Fruit fly (Drosophila melanogaster) whole organism, embryonic: Measurements from ENCODE around the gene gammaTub37C.

ENCODE experiments used
- CG1024 ChIP-seq: fragments of 200-800 bp; sonication (Bioruptor generic); IDR thresholded peaks from 2 replicates; pipeline ENCODE4 v1.3.6; 2022; ENCODE audit warnings: missing biosample characterization, missing genetic modification characterization
- CG10321 ChIP-seq: fragments of 200-800 bp; sonication (Bioruptor generic); IDR thresholded peaks from 2 replicates; pipeline ENCODE4 v1.3.6; 2022; ENCODE audit warnings: missing biosample characterization, missing genetic modification characterization
- CG10462 ChIP-seq: fragments of 200-800 bp; sonication (Bioruptor generic); optimal IDR thresholded peaks from 2 replicates; lab custom pipeline; 2016; ENCODE audit warnings: missing biosample characterization, missing genetic modification characterization
- CG10654 ChIP-seq: fragments of 200-800 bp; sonication (Bioruptor generic); optimal IDR thresholded peaks from 2 replicates; lab custom pipeline; 2016; ENCODE audit warnings: missing biosample characterization, missing genetic modification characterization
- CG12942 ChIP-seq: fragments of 200-800 bp; sonication (Bioruptor generic); optimal IDR thresholded peaks from 3 replicates; lab custom pipeline; 2016; ENCODE audit warnings: missing biosample characterization, missing genetic modification characterization
- CG13775 ChIP-seq: fragments of 200-800 bp; sonication (Bioruptor generic); optimal IDR thresholded peaks from 3 replicates; lab custom pipeline; 2017; ENCODE audit warnings: missing biosample characterization, mild to moderate bottlenecking, missing genetic modification characterization
- CG15479 ChIP-seq: fragments of 200-800 bp; sonication (Bioruptor generic); optimal IDR thresholded peaks from 3 replicates; lab custom pipeline; 2019; ENCODE audit warnings: missing biosample characterization, mild to moderate bottlenecking, missing genetic modification characterization, moderate library complexity
- CG17359 ChIP-seq: fragments of 200-800 bp; sonication (Bioruptor generic); optimal IDR thresholded peaks from 3 replicates; lab custom pipeline; 2018; ENCODE audit warnings: missing biosample characterization, mild to moderate bottlenecking, missing genetic modification characterization, moderate library complexity
- CG18476 ChIP-seq: fragments of 200-800 bp; sonication (Bioruptor generic); optimal IDR thresholded peaks from 2 replicates; lab custom pipeline; 2016; ENCODE audit warnings: missing biosample characterization, mild to moderate bottlenecking, missing genetic modification characterization
- CG31441 ChIP-seq: fragments of 200-800 bp; sonication (Bioruptor generic); IDR thresholded peaks from 2 replicates; pipeline ENCODE4 v1.3.6; 2022; ENCODE audit warnings: missing biosample characterization, missing genetic modification characterization
- CG3163 ChIP-seq: fragments of 200-800 bp; sonication (Bioruptor generic); optimal IDR thresholded peaks from 3 replicates; lab custom pipeline; 2016; ENCODE audit warnings: missing biosample characterization, missing genetic modification characterization
- CG32532 ChIP-seq: fragments of 200-800 bp; sonication (Bioruptor generic); IDR thresholded peaks from 2 replicates; pipeline ENCODE4 v1.3.6; 2022; ENCODE audit warnings: missing biosample characterization, missing genetic modification characterization
- CG33213 ChIP-seq: fragments of 200-800 bp; sonication (Bioruptor generic); optimal IDR thresholded peaks from 3 replicates; lab custom pipeline; 2016; ENCODE audit warnings: missing biosample characterization, missing genetic modification characterization
- CG33557 ChIP-seq: fragments of 200-800 bp; sonication (Bioruptor generic); optimal IDR thresholded peaks from 2 replicates; lab custom pipeline; 2019; ENCODE audit warnings: missing biosample characterization, mild to moderate bottlenecking, missing genetic modification characterization, moderate library complexity
- CG3726 ChIP-seq: fragments of 200-800 bp; sonication (Bioruptor generic); IDR thresholded peaks from 3 replicates; pipeline ENCODE4, ENCODE4 v1.3.6; 2022; ENCODE audit warnings: missing biosample characterization, missing genetic modification characterization
- CG3995 ChIP-seq: fragments of 200-800 bp; sonication (Bioruptor generic); optimal IDR thresholded peaks from 3 replicates; lab custom pipeline; 2016; ENCODE audit warnings: missing biosample characterization, missing genetic modification characterization
- CG42726 ChIP-seq: fragments of 200-800 bp; sonication (Bioruptor generic); IDR thresholded peaks from 2 replicates; pipeline ENCODE4 v1.3.6; 2022; ENCODE audit warnings: missing biosample characterization, missing genetic modification characterization; ENCODE audit not compliant: partially characterized antibody
- CG4282 ChIP-seq: fragments of 200-800 bp; sonication (Bioruptor generic); optimal IDR thresholded peaks from 2 replicates; lab custom pipeline; 2016; ENCODE audit warnings: missing biosample characterization, missing genetic modification characterization
- CG4617 ChIP-seq: fragments of 200-800 bp; sonication (Bioruptor generic); optimal IDR thresholded peaks from 3 replicates; lab custom pipeline; 2016; ENCODE audit warnings: missing biosample characterization, missing genetic modification characterization, borderline replicate concordance
- CG4730 ChIP-seq: fragments of 200-800 bp; sonication (Bioruptor generic); IDR thresholded peaks from 2 replicates; pipeline ENCODE4 v1.3.6; 2022; ENCODE audit warnings: missing biosample characterization, missing genetic modification characterization
- CG6791 ChIP-seq: fragments of 200-800 bp; sonication (Bioruptor generic); IDR thresholded peaks from 3 replicates; pipeline ENCODE4 v1.3.6; 2022; ENCODE audit warnings: missing biosample characterization, missing genetic modification characterization; ENCODE audit not compliant: partially characterized antibody
- CG8924 ChIP-seq: fragments of 200-800 bp; optimal IDR thresholded peaks from 3 replicates; lab custom pipeline; 2019; ENCODE audit warnings: missing biosample characterization, mild to moderate bottlenecking, missing genetic modification characterization, moderate library complexity
- CG9437 ChIP-seq: fragments of 200-800 bp; sonication (Bioruptor generic); optimal IDR thresholded peaks from 2 replicates; lab custom pipeline; 2018; ENCODE audit warnings: missing biosample characterization, mild to moderate bottlenecking, missing genetic modification characterization
- Dbx ChIP-seq: fragments of 200-800 bp; sonication (Bioruptor generic); IDR thresholded peaks from 3 replicates; pipeline ENCODE4 v1.3.6; 2022; ENCODE audit warnings: missing biosample characterization, missing genetic modification characterization
- Fer3 ChIP-seq: fragments of 200-800 bp; sonication (Bioruptor generic); optimal IDR thresholded peaks from 2 replicates; lab custom pipeline; 2018; ENCODE audit warnings: missing biosample characterization, mild to moderate bottlenecking, missing genetic modification characterization, moderate library complexity
- Hr51 ChIP-seq, 2 experiments: fragments of 200-800 bp; sonication (Bioruptor generic); optimal IDR thresholded peaks; 2 replicates in 1 of 2; 3 replicates in 1 of 2; lab custom pipeline; 2016 to 2018; ENCODE audit warnings: missing biosample characterization in 2 of 2, missing genetic modification characterization in 2 of 2, mild to moderate bottlenecking in 1 of 2, moderate library complexity in 1 of 2
- MESR4 ChIP-seq: fragments of 200-800 bp; sonication (Bioruptor generic); optimal IDR thresholded peaks from 2 replicates; lab custom pipeline; 2018; ENCODE audit warnings: missing biosample characterization, mild to moderate bottlenecking, missing genetic modification characterization, moderate library complexity
- NC2β ChIP-seq: fragments of 200-800 bp; sonication (Bioruptor generic); optimal IDR thresholded peaks from 2 replicates; lab custom pipeline; 2016; ENCODE audit warnings: missing biosample characterization, missing genetic modification characterization
- ase ChIP-seq: fragments of 200-800 bp; sonication (Bioruptor generic); IDR thresholded peaks from 3 replicates; pipeline ENCODE4 v1.3.6; 2022; ENCODE audit warnings: missing biosample characterization, missing genetic modification characterization
- chinmo ChIP-seq: fragments of 200-800 bp; sonication (Bioruptor generic); IDR thresholded peaks from 4 replicates; pipeline ENCODE4 v1.3.6; 2022; ENCODE audit warnings: missing biosample characterization, missing genetic modification characterization; ENCODE audit not compliant: partially characterized antibody
- dpn ChIP-seq, 2 experiments: fragments of 200-800 bp; sonication (Bioruptor generic); optimal IDR thresholded peaks; 3 replicates each; lab custom pipeline; 2016; ENCODE audit warnings: missing biosample characterization in 2 of 2, missing genetic modification characterization in 2 of 2
- exex ChIP-seq: fragments of 200-800 bp; sonication (Bioruptor generic); optimal IDR thresholded peaks from 4 replicates; lab custom pipeline; 2018; ENCODE audit warnings: missing biosample characterization, mild to moderate bottlenecking, missing genetic modification characterization, moderate library complexity
- grn ChIP-seq: fragments of 200-800 bp; sonication (Bioruptor generic); optimal IDR thresholded peaks from 3 replicates; lab custom pipeline; 2017; ENCODE audit warnings: missing biosample characterization, missing genetic modification characterization
- ham ChIP-seq: fragments of 200-800 bp; sonication (Bioruptor generic); IDR thresholded peaks from 2 replicates; pipeline ENCODE4 v1.3.6; 2022; ENCODE audit warnings: missing biosample characterization, missing genetic modification characterization
- hb ChIP-seq: fragments of 200-800 bp; sonication (Bioruptor generic); IDR thresholded peaks from 3 replicates; pipeline ENCODE4 v1.3.6; 2022; ENCODE audit warnings: missing biosample characterization, missing genetic modification characterization; ENCODE audit not compliant: partially characterized antibody
- mam ChIP-seq: fragments of 200-800 bp; sonication (Bioruptor generic); optimal IDR thresholded peaks from 3 replicates; lab custom pipeline; 2016; ENCODE audit warnings: missing biosample characterization, missing genetic modification characterization
- nmo ChIP-seq: fragments of 200-800 bp; sonication (Bioruptor generic); optimal IDR thresholded peaks from 2 replicates; lab custom pipeline; 2018; ENCODE audit warnings: missing biosample characterization, mild to moderate bottlenecking, missing genetic modification characterization, moderate library complexity
- oc ChIP-seq: fragments of 200-800 bp; sonication (Bioruptor generic); optimal IDR thresholded peaks from 2 replicates; lab custom pipeline; 2018; ENCODE audit warnings: missing biosample characterization, mild to moderate bottlenecking, missing genetic modification characterization, moderate library complexity
- otp ChIP-seq: fragments of 200-800 bp; sonication (Bioruptor generic); IDR thresholded peaks from 3 replicates; pipeline ENCODE4, ENCODE4 v1.3.6; 2022; ENCODE audit warnings: missing biosample characterization, missing genetic modification characterization
- prd ChIP-seq, 3 experiments: fragments of >200 bp in 2 of 3; fragments of 200-800 bp in 1 of 3; sonication (Bioruptor generic) in 1 of 3; optimal IDR thresholded peaks in 2 of 3; IDR thresholded peaks in 1 of 3; 2 replicates in 2 of 3; 3 replicates in 1 of 3; pipeline versions ENCODE4 v1.3.6 to Lab custom; 2017 to 2022; ENCODE audit warnings: missing biosample characterization in 1 of 3, missing genetic modification characterization in 1 of 3
- sc ChIP-seq, 3 experiments: fragments of >200 bp in 2 of 3; fragments of 200-800 bp in 1 of 3; sonication (Bioruptor generic) in 1 of 3; optimal IDR thresholded peaks; 2 replicates in 2 of 3; 3 replicates in 1 of 3; lab custom pipeline; 2017; ENCODE audit warnings: mild to moderate bottlenecking in 1 of 3, missing biosample characterization in 1 of 3, missing genetic modification characterization in 1 of 3, missing genetic modification reagents in 1 of 3
- sens ChIP-seq: fragments of 200-800 bp; sonication (Bioruptor generic); peaks from one replicate; lab custom pipeline; 2016; ENCODE audit warnings: missing biosample characterization, missing genetic modification characterization
- sima ChIP-seq: fragments of 200-800 bp; sonication (Bioruptor generic); optimal IDR thresholded peaks from 2 replicates; lab custom pipeline; 2016; ENCODE audit warnings: missing biosample characterization, missing genetic modification characterization
- sna ChIP-seq: fragments of 200-800 bp; sonication (Bioruptor generic); IDR thresholded peaks from 2 replicates; pipeline ENCODE4 v1.3.6; 2022; ENCODE audit warnings: missing biosample characterization, missing genetic modification characterization; ENCODE audit not compliant: partially characterized antibody
- tgo ChIP-seq: fragments of 200-800 bp; sonication (Bioruptor generic); IDR thresholded peaks from 3 replicates; pipeline ENCODE4 v1.3.6; 2022; ENCODE audit warnings: missing biosample characterization, missing genetic modification characterization
- tll ChIP-seq, 2 experiments: fragments of 200-800 bp in 1 of 2; fragments of >200 bp in 1 of 2; sonication (Bioruptor generic) in 1 of 2; optimal IDR thresholded peaks; 2 replicates each; lab custom pipeline; 2017 to 2019; ENCODE audit warnings: missing biosample characterization in 2 of 2, missing genetic modification characterization in 2 of 2, mild to moderate bottlenecking in 1 of 2, moderate library complexity in 1 of 2
- zfh1 ChIP-seq: fragments of 200-800 bp; sonication (Bioruptor generic); IDR thresholded peaks from 3 replicates; pipeline ENCODE4 v1.3.6; 2022; ENCODE audit warnings: missing biosample characterization, missing genetic modification characterization
- zfh2 ChIP-seq: fragments of 200-800 bp; sonication (Bioruptor generic); optimal IDR thresholded peaks from 2 replicates; lab custom pipeline; 2016; ENCODE audit warnings: missing biosample characterization, missing genetic modification characterization

Gene gammaTub37C

DNA sequence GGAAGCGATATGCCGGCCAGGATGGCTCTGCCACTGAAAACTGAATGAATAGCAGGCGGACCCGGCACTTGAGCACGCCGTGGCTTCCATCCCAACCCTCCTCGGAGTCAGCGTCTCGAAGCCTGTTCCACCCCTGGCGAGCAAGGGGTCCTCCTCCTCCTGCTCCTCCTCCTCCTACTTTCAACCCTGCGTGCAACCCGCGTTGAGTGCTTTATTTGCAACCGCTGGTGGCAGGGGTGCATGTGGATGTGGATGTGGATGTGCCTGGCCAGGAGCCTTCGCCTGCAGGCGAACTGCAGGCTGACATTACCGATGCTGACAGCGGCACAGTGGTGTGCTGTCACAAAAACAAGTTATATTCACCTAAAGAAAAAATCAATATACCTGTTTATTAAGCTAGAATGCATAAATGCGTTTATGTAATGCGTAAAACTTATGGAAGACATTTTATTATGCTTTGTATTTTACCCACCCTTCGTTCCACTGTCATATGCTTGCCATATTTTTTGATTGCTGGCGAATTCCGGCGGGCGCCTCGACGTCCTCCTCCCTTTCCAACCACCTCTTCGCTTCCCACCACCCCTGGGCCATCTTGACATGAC is 11.0 kb upstream of the gammaTub37C start (continued):
- TF ChIP-seq CG9437 (GFP tag; lab: Kevin White, UChicago) (peak; percentile 25), ham (no peak), Hr51 (GFP tag; optimal IDR thresholded peaks at IDR 0.05; lab: Kevin White, UChicago) (peak in 1 of 2 experiments; percentile 38), Dbx (GFP tag; lab: Robert Waterston, UW) (no peak), tgo (peak; percentile 57; the same call in 2 of the 3 replicates), sima (GFP tag; lab: Kevin White, UChicago) (no peak), CG3726 (GFP tag; lab: Robert Waterston, UW) (0 out of 3 replicates have a peak, but pooled peaks have one; percentile 36), oc (tag; lab: Kevin White, UChicago) (peak; percentile 14), CG6791 (GFP tag; lab: Robert Waterston, UW) (no peak), dpn (GFP tag; optimal IDR thresholded peaks at IDR 0.05; lab: Kevin White, UChicago) (peak in 1 of 2 experiments; percentile 41), CG18476 (GFP tag; lab: Kevin White, UChicago) (no peak), tll (GFP tag; optimal IDR thresholded peaks at IDR 0.05; lab: Kevin White, UChicago) (no peak), CG4730 (GFP tag; lab: Robert Waterston, UW) (0 out of 2 replicates have a peak, but pooled peaks have one; percentile 43), CG12942 (GFP tag; lab: Kevin White, UChicago) (peak; percentile 37), prd (optimal IDR thresholded peaks at IDR 0.05; lab: Kevin White, UChicago) (no peak), prd (GFP tag; IDR thresholded peaks at IDR 0.05; lab: Robert Waterston, UW) (peak; percentile 87), ase (GFP tag; lab: Robert Waterston, UW) (peak; percentile 59; the same call in 2 of the 3 replicates), CG3995 (no peak), CG1024 (peak; percentile 44; the same call in 1 of the 2 replicates), mam (peak; percentile 24), CG17359 (tag; lab: Kevin White, UChicago) (peak; percentile 47), CG10462 (peak; percentile 27), sens (GFP tag; lab: Kevin White, UChicago) (peak; percentile 95), CG3163 (GFP tag; lab: Kevin White, UChicago) (no peak), CG8924 (tag; lab: Kevin White, UChicago) (peak; percentile 69), sna (GFP tag; lab: Robert Waterston, UW) (no peak), CG31441 (GFP tag; lab: Robert Waterston, UW) (peak; percentile 68), CG33557 (GFP tag; lab: Kevin White, UChicago) (peak; percentile 72), otp (GFP tag; lab: Robert Waterston, UW) (peak; percentile 79; the same call in 2 of the 3 replicates), sc (optimal IDR thresholded peaks at IDR 0.05; lab: Kevin White, UChicago) (no peak), sc (GFP tag; optimal IDR thresholded peaks at IDR 0.05; lab: Kevin White, UChicago) (peak; percentile 63), nmo (peak; percentile 70), zfh1 (peak; percentile 85), CG32532 (GFP tag; lab: Robert Waterston, UW) (peak; percentile 33; the same call in 1 of the 2 replicates), grn (GFP tag; lab: Kevin White, UChicago) (no peak), MESR4 (GFP tag; lab: Kevin White, UChicago) (no peak), CG10321 (GFP tag; lab: Robert Waterston, UW) (no peak), hb (GFP tag; lab: Robert Waterston, UW) (no peak), CG10654 (GFP tag; lab: Kevin White, UChicago) (peak; percentile 25), NC2β (peak; percentile 52), CG42726 (GFP tag; lab: Robert Waterston, UW) (no peak), CG15479 (no peak), Fer3 (tag; lab: Kevin White, UChicago) (peak; percentile 24), CG33213 (GFP tag; lab: Kevin White, UChicago) (no peak), zfh2 (GFP tag; lab: Kevin White, UChicago) (no peak), CG13775 (peak; percentile 38), chinmo (GFP tag; lab: Robert Waterston, UW) (0 out of 4 replicates have a peak, but pooled peaks have one; percentile 16), CG4617 (GFP tag; lab: Kevin White, UChicago) (no peak), exex (tag; lab: Kevin White, UChicago) (no peak), CG4282 (GFP tag; lab: Kevin White, UChicago) (peak; percentile 79)
